Fruit fly (Drosophila melanogaster) whole organism, embryonic: ENCODE measurements around the gene Fum1.

ENCODE experiments used
- BtbVII ChIP-seq: fragments of 200-800 bp; sonication (Bioruptor generic); optimal IDR thresholded peaks from 3 replicates; lab custom pipeline; 2017; ENCODE audit warnings: missing biosample characterization, mild to moderate bottlenecking, missing genetic modification characterization
- CG10209 ChIP-seq: fragments of 200-800 bp; sonication (Bioruptor generic); optimal IDR thresholded peaks from 3 replicates; lab custom pipeline; 2017; ENCODE audit warnings: missing biosample characterization, mild to moderate bottlenecking, missing genetic modification characterization, missing genetic modification reagents
- CG10267 ChIP-seq: fragments of 200-800 bp; sonication (Bioruptor generic); optimal IDR thresholded peaks from 2 replicates; lab custom pipeline; 2018; ENCODE audit warnings: missing biosample characterization, mild to moderate bottlenecking, missing genetic modification characterization, moderate library complexity
- CG10431 ChIP-seq: fragments of 200-800 bp; sonication (Bioruptor generic); optimal IDR thresholded peaks from 3 replicates; lab custom pipeline; 2018; ENCODE audit warnings: missing biosample characterization, mild to moderate bottlenecking, missing genetic modification characterization
- CG11093 ChIP-seq: fragments of 200-800 bp; sonication (Bioruptor generic); IDR thresholded peaks from 3 replicates; pipeline ENCODE4 v1.3.6; 2022; ENCODE audit warnings: missing biosample characterization, missing genetic modification characterization
- CG1233 ChIP-seq: fragments of 200-800 bp; sonication (Bioruptor generic); optimal IDR thresholded peaks from 4 replicates; lab custom pipeline; 2018; ENCODE audit warnings: missing biosample characterization, mild to moderate bottlenecking, missing genetic modification characterization
- CG12391 ChIP-seq: fragments of 200-800 bp; sonication (Bioruptor generic); optimal IDR thresholded peaks from 3 replicates; lab custom pipeline; 2018; ENCODE audit warnings: missing biosample characterization, mild to moderate bottlenecking, missing genetic modification characterization, moderate library complexity
- CG12942 ChIP-seq: fragments of 200-800 bp; sonication (Bioruptor generic); optimal IDR thresholded peaks from 3 replicates; lab custom pipeline; 2016; ENCODE audit warnings: missing biosample characterization, missing genetic modification characterization
- CG14710 ChIP-seq: fragments of 200-800 bp; sonication (Bioruptor generic); optimal IDR thresholded peaks from 3 replicates; lab custom pipeline; 2019; ENCODE audit warnings: missing biosample characterization, mild to moderate bottlenecking, missing genetic modification characterization, moderate library complexity
- CG15601 ChIP-seq: fragments of 200-800 bp; sonication (Bioruptor generic); optimal IDR thresholded peaks from 3 replicates; lab custom pipeline; 2019; ENCODE audit warnings: missing biosample characterization, mild to moderate bottlenecking, missing genetic modification characterization, moderate library complexity
- CG18764 ChIP-seq: fragments of 200-800 bp; sonication (Bioruptor generic); optimal IDR thresholded peaks from 3 replicates; lab custom pipeline; 2016; ENCODE audit warnings: missing biosample characterization, missing genetic modification characterization
- CG2129 ChIP-seq: fragments of 200-800 bp; sonication (Bioruptor generic); IDR thresholded peaks from 2 replicates; pipeline ENCODE4 v1.3.6; 2022; ENCODE audit warnings: missing biosample characterization, missing genetic modification characterization; ENCODE audit not compliant: partially characterized antibody
- CG2678 ChIP-seq: fragments of 200-800 bp; sonication (Bioruptor generic); optimal IDR thresholded peaks from 3 replicates; lab custom pipeline; 2019; ENCODE audit warnings: missing biosample characterization, mild to moderate bottlenecking, missing genetic modification characterization, moderate library complexity
- CG31365 ChIP-seq: fragments of 200-800 bp; sonication (Bioruptor generic); optimal IDR thresholded peaks from 2 replicates; lab custom pipeline; 2018; ENCODE audit warnings: missing biosample characterization, mild to moderate bottlenecking, missing genetic modification characterization
- CG34224 ChIP-seq: fragments of 200-800 bp; sonication (Bioruptor generic); IDR thresholded peaks from 3 replicates; pipeline ENCODE4 v1.3.6; 2022; ENCODE audit warnings: missing biosample characterization, missing genetic modification characterization; ENCODE audit not compliant: partially characterized antibody
- CG7963 ChIP-seq: fragments of 200-800 bp; sonication (Bioruptor generic); IDR thresholded peaks from 3 replicates; pipeline ENCODE4 v1.3.6; 2022; ENCODE audit warnings: missing biosample characterization, missing genetic modification characterization; ENCODE audit not compliant: partially characterized antibody
- CG8089 ChIP-seq: fragments of 200-800 bp; sonication (Bioruptor generic); optimal IDR thresholded peaks from 3 replicates; lab custom pipeline; 2016; ENCODE audit warnings: missing biosample characterization, missing genetic modification characterization
- CG8388 ChIP-seq: fragments of 200-800 bp; sonication (Bioruptor generic); optimal IDR thresholded peaks from 2 replicates; lab custom pipeline; 2019; ENCODE audit warnings: missing biosample characterization, mild to moderate bottlenecking, missing genetic modification characterization, moderate library complexity
- CG9215 ChIP-seq: fragments of 200-800 bp; sonication (Bioruptor generic); IDR thresholded peaks from 2 replicates; pipeline ENCODE4 v1.3.6; 2022; ENCODE audit warnings: missing biosample characterization, missing genetic modification characterization
- CG9932 ChIP-seq: fragments of 200-800 bp; sonication (Bioruptor generic); IDR thresholded peaks from 2 replicates; pipeline ENCODE4 v1.3.6; 2022; ENCODE audit warnings: missing biosample characterization, missing genetic modification characterization
- D19B ChIP-seq: fragments of 200-800 bp; sonication (Bioruptor generic); optimal IDR thresholded peaks from 2 replicates; lab custom pipeline; 2017; ENCODE audit warnings: missing biosample characterization, mild to moderate bottlenecking, missing genetic modification characterization
- HHEX ChIP-seq: fragments of 200-800 bp; sonication (Bioruptor generic); optimal IDR thresholded peaks from 3 replicates; lab custom pipeline; 2017; ENCODE audit warnings: missing biosample characterization, mild to moderate bottlenecking, missing genetic modification characterization, missing genetic modification reagents
- Hand ChIP-seq: fragments of 200-800 bp; sonication (Bioruptor generic); optimal IDR thresholded peaks from 2 replicates; lab custom pipeline; 2017; ENCODE audit warnings: mild to moderate bottlenecking, missing biosample characterization, missing genetic modification reagents, missing genetic modification characterization
- Lpt ChIP-seq: fragments of >200 bp; optimal IDR thresholded peaks from 2 replicates; lab custom pipeline; 2018; ENCODE audit warnings: missing biosample characterization, missing genetic modification characterization
- NFAT ChIP-seq: fragments of 200-800 bp; sonication (Bioruptor generic); IDR thresholded peaks from 2 replicates; pipeline ENCODE4 v1.3.6; 2022; ENCODE audit warnings: missing biosample characterization, missing genetic modification characterization
- Usf ChIP-seq: fragments of 200-800 bp; sonication (Bioruptor generic); optimal IDR thresholded peaks from 2 replicates; lab custom pipeline; 2017; ENCODE audit warnings: missing genotype, missing biosample characterization, missing genetic modification characterization
- abd-A ChIP-seq: fragments of 200-800 bp; sonication (Bioruptor generic); optimal IDR thresholded peaks from 3 replicates; lab custom pipeline; 2019; ENCODE audit warnings: missing biosample characterization, mild to moderate bottlenecking, missing genetic modification characterization, moderate library complexity
- amos ChIP-seq: fragments of 200-800 bp; sonication (Bioruptor generic); IDR thresholded peaks from 2 replicates; pipeline ENCODE4 v1.3.6; 2022; ENCODE audit warnings: missing biosample characterization, missing genetic modification characterization; ENCODE audit not compliant: partially characterized antibody
- ase ChIP-seq: fragments of 200-800 bp; sonication (Bioruptor generic); IDR thresholded peaks from 3 replicates; pipeline ENCODE4 v1.3.6; 2022; ENCODE audit warnings: missing biosample characterization, missing genetic modification characterization
- bsh ChIP-seq, 2 experiments: fragments of 200-800 bp; sonication (Bioruptor generic); optimal IDR thresholded peaks; 2 replicates each; lab custom pipeline; 2017 to 2018; ENCODE audit warnings: mild to moderate bottlenecking in 2 of 2, missing biosample characterization in 2 of 2, missing genetic modification characterization in 2 of 2, moderate library complexity in 1 of 2
- ems ChIP-seq: fragments of 200-800 bp; sonication (Bioruptor generic); optimal IDR thresholded peaks from 3 replicates; lab custom pipeline; 2016; ENCODE audit warnings: missing biosample characterization, missing genetic modification characterization
- ewg ChIP-seq: fragments of 200-800 bp; sonication (Bioruptor generic); optimal IDR thresholded peaks from 3 replicates; lab custom pipeline; 2017; ENCODE audit warnings: mild to moderate bottlenecking, missing biosample characterization, missing genetic modification reagents, missing genetic modification characterization
- gcm2 ChIP-seq: fragments of 200-800 bp; sonication (Bioruptor generic); optimal IDR thresholded peaks from 2 replicates; lab custom pipeline; 2016; ENCODE audit warnings: missing biosample characterization, missing genetic modification characterization
- grau ChIP-seq: fragments of 200-800 bp; optimal IDR thresholded peaks from 3 replicates; lab custom pipeline; 2019; ENCODE audit warnings: missing biosample characterization, mild to moderate bottlenecking, missing genetic modification characterization, moderate library complexity
- gsb-n ChIP-seq: fragments of 200-800 bp; sonication (Bioruptor generic); optimal IDR thresholded peaks from 3 replicates; lab custom pipeline; 2018; ENCODE audit warnings: missing biosample characterization, mild to moderate bottlenecking, missing genetic modification characterization
- h ChIP-seq: fragments of >200 bp; optimal IDR thresholded peaks from 2 replicates; lab custom pipeline; 2017
- hbn ChIP-seq: fragments of 200-800 bp; sonication (Bioruptor generic); IDR thresholded peaks from 2 replicates; pipeline ENCODE4 v1.3.6; 2022; ENCODE audit warnings: missing biosample characterization, missing genetic modification characterization; ENCODE audit not compliant: partially characterized antibody
- hth ChIP-seq: fragments of >200 bp; optimal IDR thresholded peaks from 2 replicates; lab custom pipeline; 2017; ENCODE audit warnings: inconsistent platforms
- jumu ChIP-seq: fragments of 200-800 bp; sonication (Bioruptor generic); optimal IDR thresholded peaks from 3 replicates; lab custom pipeline; 2016; ENCODE audit warnings: missing biosample characterization, missing genetic modification characterization
- odd ChIP-seq: fragments of 200-800 bp; sonication (Bioruptor generic); optimal IDR thresholded peaks from 2 replicates; lab custom pipeline; 2017; ENCODE audit warnings: missing biosample characterization, mild to moderate bottlenecking, missing genetic modification characterization
- org-1 ChIP-seq: fragments of 200-800 bp; sonication (Bioruptor generic); optimal IDR thresholded peaks from 2 replicates; lab custom pipeline; 2017; ENCODE audit warnings: missing biosample characterization, missing genetic modification characterization
- run ChIP-seq: fragments of 200-800 bp; sonication (Bioruptor generic); optimal IDR thresholded peaks from 3 replicates; lab custom pipeline; 2018; ENCODE audit warnings: missing biosample characterization, mild to moderate bottlenecking, missing genetic modification characterization
- salm ChIP-seq: fragments of 200-800 bp; sonication (Bioruptor generic); optimal IDR thresholded peaks from 2 replicates; lab custom pipeline; 2018; ENCODE audit warnings: missing biosample characterization, mild to moderate bottlenecking, missing genetic modification characterization
- schlank ChIP-seq: fragments of 200-800 bp; sonication (Bioruptor generic); optimal IDR thresholded peaks from 2 replicates; lab custom pipeline; 2018; ENCODE audit warnings: missing biosample characterization, mild to moderate bottlenecking, missing genetic modification characterization
- sna ChIP-seq: fragments of 200-800 bp; sonication (Bioruptor generic); IDR thresholded peaks from 2 replicates; pipeline ENCODE4 v1.3.6; 2022; ENCODE audit warnings: missing biosample characterization, missing genetic modification characterization; ENCODE audit not compliant: partially characterized antibody
- sr ChIP-seq: fragments of 200-800 bp; sonication (Bioruptor generic); IDR thresholded peaks from 3 replicates; pipeline ENCODE4 v1.3.6; 2022; ENCODE audit warnings: missing biosample characterization, missing genetic modification characterization
- ttk ChIP-seq: fragments of 200-800 bp; sonication (Bioruptor generic); IDR thresholded peaks from 2 replicates; pipeline ENCODE4 v2.1.2; 2022; ENCODE audit warnings: missing biosample characterization, missing genetic modification characterization
- unpg ChIP-seq: fragments of 200-800 bp; sonication (Bioruptor generic); optimal IDR thresholded peaks from 3 replicates; lab custom pipeline; 2018; ENCODE audit warnings: missing biosample characterization, mild to moderate bottlenecking, missing genetic modification characterization, moderate library complexity

The Fum1 gene

DNA sequence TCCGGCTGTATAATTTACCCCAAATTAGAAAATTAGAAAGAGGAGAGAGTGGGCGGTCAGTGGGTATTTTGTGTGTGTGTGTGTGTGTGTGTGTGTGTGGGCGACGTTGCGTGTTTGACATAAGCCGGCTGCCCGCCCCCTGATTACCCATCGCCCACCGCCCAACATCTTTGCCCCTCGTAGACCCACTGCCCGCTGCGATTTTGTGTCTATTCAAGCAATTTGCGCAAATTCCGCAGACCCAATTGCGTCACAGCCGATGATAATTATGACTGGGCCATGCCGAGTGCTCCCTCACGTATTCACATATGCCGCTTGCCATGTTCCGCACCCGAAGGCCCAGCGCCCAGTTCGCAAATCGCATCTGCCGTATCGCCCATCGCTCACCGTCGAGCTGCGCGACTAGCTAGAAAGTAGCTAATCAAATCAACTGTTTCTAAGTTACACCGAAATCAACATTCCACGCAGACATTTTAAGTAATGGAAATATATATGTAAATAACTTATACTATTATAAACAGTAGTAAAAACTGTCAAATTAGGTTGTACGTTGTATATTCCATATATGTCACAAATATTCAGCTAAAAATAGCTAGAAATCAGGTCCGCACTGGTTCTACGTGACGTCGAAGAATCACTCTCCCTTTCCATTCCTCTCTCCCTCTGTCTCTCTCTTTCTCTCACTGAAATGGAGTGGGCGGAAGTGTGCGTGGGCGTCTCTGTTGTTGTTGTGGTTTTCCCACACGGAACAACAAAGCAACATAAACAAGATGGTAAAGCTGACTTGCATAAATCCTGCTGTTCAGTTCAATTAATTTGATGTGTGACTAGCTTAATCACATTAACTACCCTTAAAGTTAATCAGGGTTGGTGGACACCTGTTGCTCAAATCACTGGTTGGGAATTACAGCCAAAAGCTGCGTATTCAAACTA is 21.3 kb upstream of the Fum1 start:
- TF ChIP-seq sna (GFP tag; lab: Robert Waterston, UW), result no peak
- TF ChIP-seq CG10209 (GFP tag; lab: Kevin White, UChicago), result peak; percentile 39
- TF ChIP-seq sr (GFP tag; lab: Robert Waterston, UW), result peak; percentile 96
- peak; percentile 43 for TF ChIP-seq CG15601 (tag; lab: Kevin White, UChicago)
- TF ChIP-seq CG14710 (tag; lab: Kevin White, UChicago), result peak; percentile 32
- TF ChIP-seq jumu (GFP tag; lab: Kevin White, UChicago), result no peak
- peak; percentile 71 for TF ChIP-seq Hand (GFP tag; lab: Kevin White, UChicago)
- no peak for TF ChIP-seq ewg (GFP tag; lab: Kevin White, UChicago)
- TF ChIP-seq hth (lab: Kevin White, UChicago), result no peak
- TF ChIP-seq CG10267 (tag; lab: Kevin White, UChicago), result peak; percentile 48
- TF ChIP-seq gcm2, result no peak
- TF ChIP-seq CG10431, result peak; percentile 21
- TF ChIP-seq Usf (GFP tag; lab: Kevin White, UChicago), result no peak
- peak; percentile 46 for TF ChIP-seq HHEX (GFP tag; lab: Kevin White, UChicago)
- no peak for TF ChIP-seq CG31365 (tag; lab: Kevin White, UChicago)
- TF ChIP-seq ase (GFP tag; lab: Robert Waterston, UW), result no peak
- TF ChIP-seq CG18764 (GFP tag; lab: Kevin White, UChicago), result no peak
- no peak for TF ChIP-seq Lpt (GFP tag; lab: Kevin White, UChicago)
- no peak for TF ChIP-seq ems
- 0 out of 2 replicates have a peak, but pooled peaks have one; percentile 13 for TF ChIP-seq CG9215 (GFP tag; lab: Robert Waterston, UW)
- TF ChIP-seq gsb-n, result no peak
- no peak for TF ChIP-seq salm (tag; lab: Kevin White, UChicago)
- no peak for TF ChIP-seq NFAT (GFP tag; lab: Robert Waterston, UW)
- TF ChIP-seq ttk (GFP tag; lab: Robert Waterston, UW), result no peak
- peak; percentile 47 for TF ChIP-seq abd-A
- TF ChIP-seq CG9932 (GFP tag; lab: Robert Waterston, UW), result peak; percentile 23; the same call in 1 of the 2 replicates
- no peak for TF ChIP-seq hbn (GFP tag; lab: Robert Waterston, UW)
- TF ChIP-seq CG2678, result peak; percentile 75
- TF ChIP-seq schlank, result peak; percentile 37
- peak in 1 of 2 experiments; percentile 25 for TF ChIP-seq bsh (GFP tag; optimal IDR thresholded peaks at IDR 0.05; lab: Kevin White, UChicago)
- no peak for TF ChIP-seq org-1
- no peak for TF ChIP-seq h (lab: Kevin White, UChicago)
- peak; percentile 37 for TF ChIP-seq CG8388 (GFP tag; lab: Kevin White, UChicago)
- peak; percentile 63 for TF ChIP-seq CG12391 (tag; lab: Kevin White, UChicago)
- no peak for TF ChIP-seq CG12942 (GFP tag; lab: Kevin White, UChicago)
- TF ChIP-seq CG34224 (GFP tag; lab: Robert Waterston, UW), result no peak
- TF ChIP-seq BtbVII (GFP tag; lab: Kevin White, UChicago), result peak; percentile 76
- TF ChIP-seq CG2129 (GFP tag; lab: Robert Waterston, UW), result no peak
- TF ChIP-seq grau (tag; lab: Kevin White, UChicago), result peak; percentile 71
- no peak for TF ChIP-seq run
- no peak for TF ChIP-seq CG8089
- TF ChIP-seq CG7963, result no peak
- TF ChIP-seq CG1233 (GFP tag; lab: Kevin White, UChicago), result peak; percentile 33
- no peak for TF ChIP-seq amos (GFP tag; lab: Robert Waterston, UW)
- peak; percentile 36 for TF ChIP-seq odd
- no peak for TF ChIP-seq CG11093 (GFP tag; lab: Robert Waterston, UW)
- peak; percentile 56 for TF ChIP-seq unpg
- no peak for TF ChIP-seq D19B (GFP tag; lab: Kevin White, UChicago)
